Fruit fly (Drosophila melanogaster): ENCODE data around the gene CG1750.

Gene CG1750

dm6 chr3R:31225043-31225681 is 29.5 kb downstream of the CG1750 start (continued):
- TF ChIP-seq BtbVII (GFP tag; optimal IDR thresholded peaks at IDR 0.05): no peak
- TF ChIP-seq CG8924 (tag; optimal IDR thresholded peaks at IDR 0.05): no peak
- TF ChIP-seq gcm (GFP tag; optimal IDR thresholded peaks at IDR 0.05): peak; percentile 56
- TF ChIP-seq CG34224 (GFP tag; IDR thresholded peaks at IDR 0.05; ENCODE audit: partially characterized antibody): no peak
- TF ChIP-seq dpn (GFP tag; optimal IDR thresholded peaks at IDR 0.05): no peak
- no peak for TF ChIP-seq CG9727 (GFP tag; optimal IDR thresholded peaks at IDR 0.05)
- TF ChIP-seq CG6254 (GFP tag; optimal IDR thresholded peaks at IDR 0.05): peak; percentile 72
- no peak for TF ChIP-seq CG15514 (GFP tag; optimal IDR thresholded peaks at IDR 0.05)
- no peak for TF ChIP-seq CG11696 (GFP tag; IDR thresholded peaks at IDR 0.05)
- TF ChIP-seq run (tag; optimal IDR thresholded peaks at IDR 0.05): no peak
- TF ChIP-seq CG13424 (tag; optimal IDR thresholded peaks at IDR 0.05): no peak
- no peak for TF ChIP-seq fd64A (GFP tag; optimal IDR thresholded peaks at IDR 0.05)
- no peak for TF ChIP-seq NC2β (GFP tag; optimal IDR thresholded peaks at IDR 0.05)
- no peak for TF ChIP-seq CG3995 (GFP tag; optimal IDR thresholded peaks at IDR 0.05)
- TF ChIP-seq odd (GFP tag; optimal IDR thresholded peaks at IDR 0.05): no peak
- no peak for TF ChIP-seq trh (GFP tag; optimal IDR thresholded peaks at IDR 0.05)
- no peak for TF ChIP-seq PHDP (tag; optimal IDR thresholded peaks at IDR 0.05)
- TF ChIP-seq ftz-f1 (GFP tag; optimal IDR thresholded peaks at IDR 0.05): no peak
- no peak for TF ChIP-seq ara (GFP tag; IDR thresholded peaks at IDR 0.05)
- no peak for TF ChIP-seq Elba2 (GFP tag; optimal IDR thresholded peaks at IDR 0.05)
- no peak for TF ChIP-seq vfl (GFP tag; optimal IDR thresholded peaks at IDR 0.05)
- no peak for TF ChIP-seq Chrac-16 (GFP tag; optimal IDR thresholded peaks at IDR 0.05)
- no peak for TF ChIP-seq CG15479 (GFP tag; optimal IDR thresholded peaks at IDR 0.05)
- TF ChIP-seq sim (GFP tag; IDR thresholded peaks at IDR 0.05): no peak
- TF ChIP-seq CG17186 (GFP tag; optimal IDR thresholded peaks at IDR 0.05): no peak
- no peak for TF ChIP-seq az2 (GFP tag; optimal IDR thresholded peaks at IDR 0.05)
- TF ChIP-seq Nf-YC (tag; optimal IDR thresholded peaks at IDR 0.05): no peak
- TF ChIP-seq lab (GFP tag; optimal IDR thresholded peaks at IDR 0.05): peak; percentile 68
- TF ChIP-seq CG10979 (tag; optimal IDR thresholded peaks at IDR 0.05): no peak
- no peak for TF ChIP-seq Side (GFP tag; optimal IDR thresholded peaks at IDR 0.05)
- no peak for TF ChIP-seq CG2202 (tag; optimal IDR thresholded peaks at IDR 0.05)
- TF ChIP-seq pum (GFP tag; optimal IDR thresholded peaks at IDR 0.05): no peak
- TF ChIP-seq HHEX (GFP tag; optimal IDR thresholded peaks at IDR 0.05): no peak
- TF ChIP-seq CG7928 (GFP tag; optimal IDR thresholded peaks at IDR 0.05): no peak
- TF ChIP-seq Eip74EF (GFP tag; optimal IDR thresholded peaks at IDR 0.05): no peak
- no peak for TF ChIP-seq D (optimal IDR thresholded peaks at IDR 0.05)
- no peak for TF ChIP-seq D (GFP tag; optimal IDR thresholded peaks at IDR 0.05)
- no peak for TF ChIP-seq al (GFP tag; IDR thresholded peaks at IDR 0.05)
- TF ChIP-seq Drgx (GFP tag; IDR thresholded peaks at IDR 0.05): peak; percentile 73
- TF ChIP-seq CG3838 (GFP tag; optimal IDR thresholded peaks at IDR 0.05): no peak
- no peak for TF ChIP-seq Hey (tag; optimal IDR thresholded peaks at IDR 0.05)
- TF ChIP-seq corto (GFP tag; optimal IDR thresholded peaks at IDR 0.05): no peak
- TF ChIP-seq CG3281 (GFP tag; optimal IDR thresholded peaks at IDR 0.05): no peak
- peak; percentile 39; the same call in 1 of the 3 replicates for TF ChIP-seq CG34422 (GFP tag; IDR thresholded peaks at IDR 0.05)
- TF ChIP-seq GATAe (GFP tag; conservative IDR thresholded peaks at IDR 0.05): peak; percentile 45; the same call in 1 of the 2 replicates
- no peak for TF ChIP-seq CG10959 (GFP tag; IDR thresholded peaks at IDR 0.05)
- no peak for TF ChIP-seq mld (GFP tag; IDR thresholded peaks at IDR 0.05; ENCODE audit: partially characterized antibody)
- TF ChIP-seq CG8388 (GFP tag; optimal IDR thresholded peaks at IDR 0.05): no peak
- TF ChIP-seq fu2 (GFP tag; optimal IDR thresholded peaks at IDR 0.05): no peak
- no peak for TF ChIP-seq H2.0 (GFP tag; IDR thresholded peaks at IDR 0.05)

All from whole organism, embryonic.